Worm (Caenorhabditis elegans) whole organism, L2 larva: ENCODE results near the gene Y41C4A.22.
A peak's percentile ranks its signal among the peaks of the same experiment; 100 is the strongest.

Experiments used
- C34F6.9 ChIP-seq: fragments of 150-350 bp; optimal IDR thresholded peaks from 2 replicates; lab custom pipeline; 2014; ENCODE audit warnings: missing biosample characterization, missing genetic modification characterization
- F13H6.1 ChIP-seq: sonication (generic microtip); optimal IDR thresholded peaks from 2 replicates; lab custom pipeline; 2016; ENCODE audit warnings: missing genetic modification characterization, missing compliant biosample characterization
- Y55F3AM.14 ChIP-seq: fragments of 200-800 bp; sonication (Bioruptor generic); optimal IDR thresholded peaks from 2 replicates; lab custom pipeline; 2018; ENCODE audit warnings: mild to moderate bottlenecking, missing genetic modification characterization, missing compliant biosample characterization
- ZK546.5 ChIP-seq: sonication (generic microtip); optimal IDR thresholded peaks from 2 replicates; lab custom pipeline; 2017; ENCODE audit warnings: missing biosample characterization, missing genetic modification characterization
- alr-1 ChIP-seq: fragments of 150-350 bp; optimal IDR thresholded peaks from 2 replicates; lab custom pipeline; 2014; ENCODE audit warnings: missing biosample characterization, missing genetic modification characterization
- aly-2 ChIP-seq: fragments of 150-350 bp; optimal IDR thresholded peaks from 2 replicates; lab custom pipeline; 2014; ENCODE audit warnings: missing biosample characterization, missing genetic modification characterization
- ama-1 ChIP-seq: fragments of 150-350 bp; optimal IDR thresholded peaks from 2 replicates; lab custom pipeline; 2018; ENCODE audit warnings: inconsistent platforms
- blmp-1 ChIP-seq: sonication (generic microtip); optimal IDR thresholded peaks from 2 replicates; lab custom pipeline; 2017; ENCODE audit warnings: missing genetic modification characterization, mild to moderate bottlenecking, missing compliant biosample characterization, antibody characterized with exemption, moderate library complexity; ENCODE audit not compliant: insufficient read depth
- ceh-16 ChIP-seq: fragments of 150-350 bp; optimal IDR thresholded peaks from 2 replicates; lab custom pipeline; 2014; ENCODE audit warnings: missing biosample characterization, missing genetic modification characterization
- crh-2 ChIP-seq: sonication (generic microtip); optimal IDR thresholded peaks from 2 replicates; lab custom pipeline; 2017; ENCODE audit warnings: missing biosample characterization, missing genetic modification characterization
- egl-27 ChIP-seq: sonication (generic microtip); optimal IDR thresholded peaks from 3 replicates; lab custom pipeline; 2017; ENCODE audit warnings: missing biosample characterization, missing genetic modification reagents, missing genetic modification characterization
- elt-1 ChIP-seq: fragments of 150-350 bp; optimal IDR thresholded peaks from 2 replicates; lab custom pipeline; 2014; ENCODE audit warnings: missing biosample characterization, missing genetic modification characterization
- elt-3 ChIP-seq: sonication (generic microtip); optimal IDR thresholded peaks from 2 replicates; lab custom pipeline; 2017; ENCODE audit warnings: missing biosample characterization, missing genetic modification characterization
- fos-1 ChIP-seq: fragments of 150-350 bp; optimal IDR thresholded peaks from 2 replicates; lab custom pipeline; 2014; ENCODE audit warnings: missing biosample characterization, missing genetic modification characterization
- gmeb-1 ChIP-seq: fragments of 150-350 bp; optimal IDR thresholded peaks from 2 replicates; lab custom pipeline; 2014; ENCODE audit warnings: missing biosample characterization, missing genetic modification characterization
- lin-11 ChIP-seq: fragments of 150-350 bp; sonication (generic microtip); optimal IDR thresholded peaks from 2 replicates; lab custom pipeline; 2014; ENCODE audit warnings: missing biosample characterization, missing genetic modification characterization, inconsistent platforms, mixed read lengths
- lin-13 ChIP-seq: fragments of 150-350 bp; optimal IDR thresholded peaks from 2 replicates; lab custom pipeline; 2014; ENCODE audit warnings: missing biosample characterization, missing genetic modification reagents, missing genetic modification characterization
- lsy-2 ChIP-seq, 2 experiments: fragments of 150-350 bp in 1 of 2; sonication (generic microtip) in 1 of 2; optimal IDR thresholded peaks; 2 replicates each; lab custom pipeline; 2014 to 2017; ENCODE audit warnings: missing biosample characterization in 2 of 2, missing genetic modification characterization in 2 of 2
- mab-5 ChIP-seq: fragments of 150-350 bp; optimal IDR thresholded peaks from 2 replicates; lab custom pipeline; 2014; ENCODE audit warnings: missing biosample characterization, missing genetic modification characterization
- mbf-1 ChIP-seq: sonication (generic microtip); optimal IDR thresholded peaks from 2 replicates; lab custom pipeline; 2017; ENCODE audit warnings: missing biosample characterization, missing genetic modification characterization
- mdl-1 ChIP-seq, 2 experiments: fragments of 150-350 bp in 1 of 2; sonication (generic microtip) in 1 of 2; optimal IDR thresholded peaks; 2 replicates each; lab custom pipeline; 2017; ENCODE audit warnings: missing biosample characterization in 2 of 2, missing genetic modification characterization in 2 of 2
- nhr-10 ChIP-seq: sonication (generic microtip); optimal IDR thresholded peaks from 2 replicates; lab custom pipeline; 2017; ENCODE audit warnings: missing biosample characterization, missing genetic modification characterization
- nhr-12 ChIP-seq: fragments of 150-350 bp; optimal IDR thresholded peaks from 2 replicates; lab custom pipeline; 2014; ENCODE audit warnings: missing biosample characterization, missing genetic modification characterization
- nhr-129 ChIP-seq: fragments of 150-350 bp; optimal IDR thresholded peaks from 2 replicates; lab custom pipeline; 2014; ENCODE audit warnings: missing biosample characterization, missing genetic modification characterization
- nhr-21 ChIP-seq: fragments of 150-350 bp; optimal IDR thresholded peaks from 2 replicates; lab custom pipeline; 2014; ENCODE audit warnings: missing biosample characterization, missing genetic modification characterization
- nhr-23 ChIP-seq: fragments of 150-350 bp; optimal IDR thresholded peaks from 2 replicates; lab custom pipeline; 2014; ENCODE audit warnings: missing biosample characterization, missing genetic modification reagents, missing genetic modification characterization
- nhr-237 ChIP-seq: fragments of 150-350 bp; optimal IDR thresholded peaks from 2 replicates; lab custom pipeline; 2014; ENCODE audit warnings: missing biosample characterization, missing genetic modification characterization
- nhr-25 ChIP-seq: fragments of 150-350 bp; sonication (generic microtip); optimal IDR thresholded peaks from 3 replicates; lab custom pipeline; 2014; ENCODE audit warnings: missing biosample characterization, missing genetic modification characterization
- nhr-6 ChIP-seq: fragments of 150-350 bp; optimal IDR thresholded peaks from 2 replicates; lab custom pipeline; 2014; ENCODE audit warnings: missing biosample characterization, missing genetic modification characterization
- nhr-77 ChIP-seq: fragments of 150-350 bp; optimal IDR thresholded peaks from 2 replicates; lab custom pipeline; 2014; ENCODE audit warnings: missing biosample characterization, missing genetic modification characterization
- peb-1 ChIP-seq: fragments of 150-350 bp; optimal IDR thresholded peaks from 2 replicates; lab custom pipeline; 2014; ENCODE audit warnings: missing biosample characterization, missing genetic modification characterization
- sem-4 ChIP-seq: fragments of 150-350 bp; optimal IDR thresholded peaks from 2 replicates; lab custom pipeline; 2014; ENCODE audit warnings: missing biosample characterization, missing genetic modification reagents, missing genetic modification characterization
- skn-1 ChIP-seq: sonication (generic microtip); optimal IDR thresholded peaks from 2 replicates; lab custom pipeline; 2017; ENCODE audit warnings: missing biosample characterization, missing genetic modification characterization
- sma-3 ChIP-seq: sonication (generic microtip); optimal IDR thresholded peaks from 2 replicates; lab custom pipeline; 2016; ENCODE audit warnings: missing genetic modification reagents, missing genetic modification characterization, missing compliant biosample characterization
- sma-9 ChIP-seq, 2 experiments: fragments of 150-350 bp in 1 of 2; sonication (generic microtip) in 1 of 2; optimal IDR thresholded peaks; 2 replicates each; lab custom pipeline; 2014 to 2016; ENCODE audit warnings: missing genetic modification characterization in 2 of 2, mild to moderate bottlenecking in 1 of 2, missing biosample characterization in 1 of 2, missing compliant biosample characterization in 1 of 2, missing genetic modification reagents in 1 of 2, moderate library complexity in 1 of 2
- unc-39 ChIP-seq: fragments of 150-350 bp; optimal IDR thresholded peaks from 2 replicates; lab custom pipeline; 2014; ENCODE audit warnings: missing biosample characterization, missing genetic modification characterization
- unc-55 ChIP-seq: fragments of 150-350 bp; sonication (generic microtip); optimal IDR thresholded peaks from 3 replicates; lab custom pipeline; 2014; ENCODE audit warnings: missing biosample characterization, missing genetic modification reagents, missing genetic modification characterization
- unc-62 ChIP-seq: fragments of 150-350 bp; optimal IDR thresholded peaks from 2 replicates; lab custom pipeline; 2014; ENCODE audit warnings: missing biosample characterization, missing genetic modification reagents, missing genetic modification characterization
- zag-1 ChIP-seq: fragments of 150-350 bp; optimal IDR thresholded peaks from 2 replicates; lab custom pipeline; 2014; ENCODE audit warnings: missing biosample characterization, missing genetic modification characterization
- ztf-1 ChIP-seq: fragments of 200-800 bp; sonication (Bioruptor generic); conservative IDR thresholded peaks from 2 replicates; pipeline ENCODE4 v1.3.6; 2022; ENCODE audit warnings: missing genetic modification characterization, missing compliant biosample characterization
- ztf-11 ChIP-seq: sonication (generic microtip); optimal IDR thresholded peaks from 2 replicates; lab custom pipeline; 2017; ENCODE audit warnings: missing biosample characterization, missing genetic modification characterization
- ztf-4 ChIP-seq: fragments of 150-350 bp; optimal IDR thresholded peaks from 2 replicates; lab custom pipeline; 2014; ENCODE audit warnings: missing biosample characterization, missing genetic modification characterization

The Y41C4A.22 gene

DNA sequence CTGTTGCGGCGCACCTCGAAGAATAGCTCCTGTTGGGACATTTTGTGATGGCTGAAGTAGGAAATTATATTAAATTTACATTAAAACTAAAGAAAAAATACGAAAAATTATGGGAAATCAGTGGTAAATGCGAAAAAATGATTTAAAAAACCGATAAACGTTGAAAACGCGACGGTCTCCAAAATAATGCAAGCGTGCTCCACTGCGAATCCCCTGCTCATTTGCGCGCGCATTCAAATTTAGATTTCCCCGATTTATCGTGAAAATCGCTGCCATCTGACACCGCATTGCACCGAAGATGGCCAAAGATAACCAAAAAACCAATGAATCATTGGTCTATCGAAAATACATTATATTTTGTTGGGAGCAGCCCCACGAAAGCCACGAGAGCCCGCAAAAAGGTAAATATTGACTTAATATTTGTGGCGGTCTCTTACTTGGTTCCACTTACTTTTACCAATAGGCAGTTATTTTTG is 24.4 kb downstream of the Y41C4A.22 start, which contains the start of the genes elb-1 and Y41C4A.11:
TSS of gene elb-1 (minus strand) at position 51 of the 476 bp plus-strand sequence.
TSS of gene Y41C4A.11 (plus strand) at position 461 of the 476 bp plus-strand sequence.
- TF ChIP-seq unc-39 (tag; lab: Kevin White, UChicago) (no peak), elt-3 (tag; lab: Kevin White, UChicago) (no peak), nhr-21 (tag; lab: Kevin White, UChicago) (no peak), sma-9 (GFP tag; optimal IDR thresholded peaks at IDR 0.05; lab: Kevin White, UChicago) (no peak), sma-9 (tag; optimal IDR thresholded peaks at IDR 0.05; lab: Kevin White, UChicago) (no peak), nhr-129 (tag; lab: Kevin White, UChicago) (peak; percentile 56), nhr-6 (tag; lab: Kevin White, UChicago) (no peak), lin-13 (GFP tag; lab: Kevin White, UChicago) (peak; percentile 45), lsy-2 (tag; optimal IDR thresholded peaks at IDR 0.05; lab: Kevin White, UChicago) (peak; percentile 21 to 78), C34F6.9 (tag; lab: Kevin White, UChicago) (peak; percentile 55), nhr-237 (no peak), F13H6.1 (peak; percentile 76), mdl-1 (tag; optimal IDR thresholded peaks at IDR 0.05; lab: Kevin White, UChicago) (no peak), gmeb-1 (peak; percentile 99), nhr-10 (tag; lab: Kevin White, UChicago) (no peak), crh-2 (peak; percentile 63), ama-1 (no peak), mab-5 (tag; lab: Kevin White, UChicago) (peak; percentile 49), mbf-1 (tag; lab: Kevin White, UChicago) (no peak), lin-11 (tag; lab: Kevin White, UChicago) (peak; percentile 40), nhr-77 (tag; lab: Kevin White, UChicago) (no peak), nhr-23 (tag; lab: Kevin White, UChicago) (no peak), sma-3 (peak; percentile 64), fos-1 (peak; percentile 26), skn-1 (tag; lab: Kevin White, UChicago) (no peak), ztf-1 (GFP tag; lab: Robert Waterston, UW) (no peak), ztf-4 (tag; lab: Kevin White, UChicago) (no peak), egl-27 (tag; lab: Kevin White, UChicago) (peak; percentile 33), nhr-25 (tag; lab: Kevin White, UChicago) (peak; percentile 45), peb-1 (tag; lab: Kevin White, UChicago) (no peak), unc-55 (GFP tag; lab: Kevin White, UChicago) (peak; percentile 78), nhr-12 (no peak), aly-2 (no peak), ztf-11 (tag; lab: Kevin White, UChicago) (no peak), sem-4 (tag; lab: Kevin White, UChicago) (peak; percentile 65), unc-62 (no peak)

DNA sequence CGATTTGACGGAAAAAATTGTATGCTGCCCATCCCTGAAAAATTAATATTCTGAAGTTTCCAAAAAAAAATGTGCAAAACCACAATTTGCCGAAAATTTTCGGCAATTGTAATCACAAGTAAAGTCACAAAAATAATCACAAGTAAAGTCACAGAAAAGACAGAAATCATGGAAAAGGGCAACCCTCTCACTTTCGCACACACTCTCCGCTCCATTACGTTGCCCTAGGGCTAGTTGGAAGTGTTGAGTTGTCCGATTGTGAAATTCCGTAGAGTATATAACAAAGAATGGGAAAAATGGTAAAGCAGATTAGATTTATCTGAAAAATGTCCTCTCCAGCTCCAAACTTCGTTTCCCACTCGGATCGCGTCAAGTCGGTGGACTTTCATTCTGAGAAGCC is 26.3 kb downstream of the Y41C4A.22 start, which contains the start of gene Y41C4A.32:
TSS of gene Y41C4A.32 (plus strand) at position 302 of the 400 bp plus-strand sequence.
- TF ChIP-seq fos-1 = peak; percentile 11
- no peak for TF ChIP-seq peb-1 (tag; lab: Kevin White, UChicago)
- no peak for TF ChIP-seq unc-39 (tag; lab: Kevin White, UChicago)
- TF ChIP-seq aly-2 = no peak
- TF ChIP-seq C34F6.9 (tag; lab: Kevin White, UChicago) = no peak
- no peak for TF ChIP-seq nhr-6 (tag; lab: Kevin White, UChicago)

DNA sequence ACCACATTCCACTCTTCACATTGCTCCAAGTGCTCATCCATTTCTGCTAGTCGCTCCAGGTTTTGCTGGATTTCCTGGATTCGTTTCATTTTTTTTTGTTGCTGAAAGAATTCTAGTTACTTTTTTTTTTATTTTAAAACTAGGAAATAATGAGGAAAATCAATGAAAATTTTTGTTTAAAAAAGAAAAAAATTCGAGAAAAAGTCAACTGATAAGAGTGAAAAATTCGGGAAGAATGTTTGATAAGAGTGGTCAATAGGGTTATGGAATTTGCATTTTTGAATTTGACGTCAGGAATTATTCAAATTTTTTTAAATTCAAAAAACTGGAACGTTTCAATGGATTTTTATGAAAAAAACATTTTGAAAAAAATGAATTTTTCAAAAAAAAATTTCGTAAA is 31.5 kb downstream of the Y41C4A.22 start, which contains the start of gene Y41C4A.12:
TSS of gene Y41C4A.12 (minus strand) at position 101 of the 400 bp plus-strand sequence.
- TF ChIP-seq blmp-1 (tag; lab: Kevin White, UChicago) = no peak
- TF ChIP-seq lin-11 (tag; lab: Kevin White, UChicago) = no peak
- no peak for TF ChIP-seq Y55F3AM.14 (GFP tag; lab: Kevin White, UChicago)
- no peak for TF ChIP-seq peb-1 (tag; lab: Kevin White, UChicago)
- no peak for TF ChIP-seq ztf-1 (GFP tag; lab: Robert Waterston, UW)
- no peak for TF ChIP-seq ztf-11 (tag; lab: Kevin White, UChicago)
- TF ChIP-seq zag-1 (tag; lab: Kevin White, UChicago) = no peak
- no peak for TF ChIP-seq unc-39 (tag; lab: Kevin White, UChicago)
- no peak for TF ChIP-seq nhr-10 (tag; lab: Kevin White, UChicago)
- TF ChIP-seq C34F6.9 (tag; lab: Kevin White, UChicago) = no peak
- TF ChIP-seq ceh-16 = no peak
- TF ChIP-seq nhr-23 (tag; lab: Kevin White, UChicago) = no peak
- TF ChIP-seq elt-3 (tag; lab: Kevin White, UChicago) = no peak
- TF ChIP-seq sma-9 (GFP tag; optimal IDR thresholded peaks at IDR 0.05; lab: Kevin White, UChicago) = no peak
- TF ChIP-seq sma-9 (tag; optimal IDR thresholded peaks at IDR 0.05; lab: Kevin White, UChicago) = no peak
- TF ChIP-seq unc-55 (GFP tag; lab: Kevin White, UChicago) = no peak
- no peak for TF ChIP-seq lin-13 (GFP tag; lab: Kevin White, UChicago)
- no peak for TF ChIP-seq ZK546.5 (tag; lab: Kevin White, UChicago)
- no peak for TF ChIP-seq elt-1 (tag; lab: Kevin White, UChicago)
- no peak for TF ChIP-seq alr-1
